Worm (Caenorhabditis elegans) whole organism, mixed stage, embryonic: ENCODE results near the gene pus-1.

Experiments used
- M03D4.4 ChIP-seq: sonication (generic microtip); optimal IDR thresholded peaks from 2 replicates; lab custom pipeline; 2017; ENCODE audit warnings: mild to moderate bottlenecking, missing genetic modification characterization, missing compliant biosample characterization
- bed-3 ChIP-seq: fragments of 200-800 bp; sonication (Bioruptor generic); optimal IDR thresholded peaks from 3 replicates; lab custom pipeline; 2018; ENCODE audit warnings: mild to moderate bottlenecking, missing genetic modification characterization, moderate library complexity, missing compliant biosample characterization
- blmp-1 ChIP-seq: fragments of 150-350 bp; optimal IDR thresholded peaks from 2 replicates; lab custom pipeline; 2014; ENCODE audit warnings: missing biosample characterization, missing genetic modification characterization
- ceh-39 ChIP-seq: fragments of 150-350 bp; optimal IDR thresholded peaks from 2 replicates; lab custom pipeline; 2014; ENCODE audit warnings: missing biosample characterization, missing genetic modification characterization
- ceh-43 ChIP-seq: fragments of 200-800 bp; sonication (Bioruptor generic); optimal IDR thresholded peaks from 2 replicates; lab custom pipeline; 2018; ENCODE audit warnings: mild to moderate bottlenecking, missing genetic modification characterization, moderate library complexity, missing compliant biosample characterization
- ceh-83 ChIP-seq: fragments of 200-800 bp; sonication (Bioruptor generic); optimal IDR thresholded peaks from 2 replicates; lab custom pipeline; 2018; ENCODE audit warnings: mild to moderate bottlenecking, missing genetic modification characterization, missing compliant biosample characterization
- cnd-1 ChIP-seq: fragments of 200-800 bp; sonication (Bioruptor generic); optimal IDR thresholded peaks from 2 replicates; lab custom pipeline; 2018; ENCODE audit warnings: mild to moderate bottlenecking, missing genetic modification characterization, missing compliant biosample characterization
- drap-1 ChIP-seq: fragments of 200-800 bp; sonication (Bioruptor generic); optimal IDR thresholded peaks from 3 replicates; lab custom pipeline; 2018; ENCODE audit warnings: mild to moderate bottlenecking, missing genetic modification characterization, missing compliant biosample characterization
- elt-1 ChIP-seq: sonication (generic microtip); optimal IDR thresholded peaks from 2 replicates; lab custom pipeline; 2017; ENCODE audit warnings: missing genetic modification characterization, mild to moderate bottlenecking, missing compliant biosample characterization, antibody characterized with exemption, moderate library complexity, borderline replicate concordance; ENCODE audit not compliant: insufficient read depth
- elt-3 ChIP-seq: fragments of 150-350 bp; optimal IDR thresholded peaks from 2 replicates; lab custom pipeline; 2014; ENCODE audit warnings: missing biosample characterization, missing genetic modification characterization
- flh-1 ChIP-seq: fragments of 200-800 bp; sonication (Bioruptor generic); optimal IDR thresholded peaks from 2 replicates; lab custom pipeline; 2018; ENCODE audit warnings: mild to moderate bottlenecking, missing genetic modification characterization, moderate library complexity, missing compliant biosample characterization
- ham-2 ChIP-seq: fragments of 200-800 bp; sonication (Bioruptor generic); optimal IDR thresholded peaks from 2 replicates; lab custom pipeline; 2018; ENCODE audit warnings: mild to moderate bottlenecking, missing genetic modification characterization, missing compliant biosample characterization
- hlh-1 ChIP-seq: fragments of 150-350 bp; optimal IDR thresholded peaks from 2 replicates; lab custom pipeline; 2014; ENCODE audit warnings: missing biosample characterization, missing genetic modification reagents, missing genetic modification characterization
- lin-13 ChIP-seq: fragments of 150-350 bp; optimal IDR thresholded peaks from 2 replicates; lab custom pipeline; 2014; ENCODE audit warnings: missing biosample characterization, missing genetic modification characterization
- lin-32 ChIP-seq: fragments of 200-800 bp; sonication (Bioruptor generic); optimal IDR thresholded peaks from 2 replicates; lab custom pipeline; 2018; ENCODE audit warnings: mild to moderate bottlenecking, missing genetic modification characterization, missing compliant biosample characterization
- lsy-2 ChIP-seq: fragments of 150-350 bp; optimal IDR thresholded peaks from 2 replicates; lab custom pipeline; 2014; ENCODE audit warnings: missing biosample characterization, missing genetic modification characterization
- mep-1 ChIP-seq: fragments of 150-350 bp; optimal IDR thresholded peaks from 2 replicates; lab custom pipeline; 2017; ENCODE audit warnings: missing biosample characterization, missing genetic modification reagents, missing genetic modification characterization, inconsistent platforms
- mls-2 ChIP-seq: sonication (generic microtip); optimal IDR thresholded peaks from 2 replicates; lab custom pipeline; 2016; ENCODE audit warnings: mild to moderate bottlenecking, missing genetic modification characterization, moderate library complexity, missing compliant biosample characterization
- nhr-12 ChIP-seq: fragments of 150-350 bp; optimal IDR thresholded peaks from 2 replicates; lab custom pipeline; 2014; ENCODE audit warnings: missing biosample characterization, missing genetic modification characterization
- nhr-2 ChIP-seq: fragments of 150-350 bp; optimal IDR thresholded peaks from 2 replicates; lab custom pipeline; 2014; ENCODE audit warnings: missing biosample characterization, missing genetic modification characterization
- nhr-237 ChIP-seq: fragments of 150-350 bp; optimal IDR thresholded peaks from 2 replicates; lab custom pipeline; 2014; ENCODE audit warnings: missing biosample characterization, missing genetic modification characterization
- nhr-28 ChIP-seq: fragments of 150-350 bp; optimal IDR thresholded peaks from 2 replicates; lab custom pipeline; 2014; ENCODE audit warnings: missing biosample characterization, missing genetic modification characterization
- pha-4 ChIP-seq: fragments of 150-350 bp; optimal IDR thresholded peaks from 2 replicates; lab custom pipeline; 2018; ENCODE audit warnings: missing biosample characterization, missing genetic modification reagents, missing genetic modification characterization
- snpc-4 ChIP-seq: fragments of 150-350 bp; optimal IDR thresholded peaks from 2 replicates; lab custom pipeline; 2014; ENCODE audit warnings: missing biosample characterization, missing genetic modification characterization
- sptf-1 ChIP-seq: sonication (generic microtip); optimal IDR thresholded peaks from 2 replicates; lab custom pipeline; 2017; ENCODE audit warnings: mild to moderate bottlenecking, missing genetic modification characterization, moderate library complexity, missing compliant biosample characterization
- tbx-8 ChIP-seq: fragments of 200-800 bp; sonication (Bioruptor generic); optimal IDR thresholded peaks from 2 replicates; lab custom pipeline; 2018; ENCODE audit warnings: mild to moderate bottlenecking, missing genetic modification characterization, moderate library complexity, missing compliant biosample characterization
- unc-120 ChIP-seq: sonication (generic microtip); optimal IDR thresholded peaks from 2 replicates; lab custom pipeline; 2017; ENCODE audit warnings: missing genetic modification characterization, missing compliant biosample characterization; ENCODE audit not compliant: poor library complexity, severe bottlenecking
- unc-39 ChIP-seq: fragments of 150-350 bp; optimal IDR thresholded peaks from 2 replicates; lab custom pipeline; 2014; ENCODE audit warnings: missing biosample characterization, missing genetic modification characterization
- unc-62 ChIP-seq: fragments of 150-350 bp; optimal IDR thresholded peaks from 2 replicates; lab custom pipeline; 2014; ENCODE audit warnings: missing biosample characterization, missing genetic modification reagents, missing genetic modification characterization
- zip-8 ChIP-seq: fragments of 150-350 bp; optimal IDR thresholded peaks from 2 replicates; lab custom pipeline; 2014; ENCODE audit warnings: missing biosample characterization, missing genetic modification characterization
- ztf-11 ChIP-seq: fragments of 150-350 bp; optimal IDR thresholded peaks from 2 replicates; lab custom pipeline; 2014; ENCODE audit warnings: missing biosample characterization, missing genetic modification characterization

The pus-1 gene

ce11 chrV:16779971-16780370, 14.8 kb downstream of the pus-1 start:
- no peak for TF ChIP-seq ztf-11 (tag; lab: Kevin White, UChicago)
- TF ChIP-seq blmp-1 (tag; lab: Kevin White, UChicago), result no peak
- no peak for TF ChIP-seq lin-13 (tag; lab: Kevin White, UChicago)
- no peak for TF ChIP-seq zip-8 (tag; lab: Kevin White, UChicago)
- no peak for TF ChIP-seq elt-3
- TF ChIP-seq cnd-1 (tag; lab: Kevin White, UChicago), result no peak
- no peak for TF ChIP-seq mep-1 (tag; lab: Kevin White, UChicago)
- no peak for TF ChIP-seq ceh-39 (tag; lab: Kevin White, UChicago)
- no peak for TF ChIP-seq pha-4 (tag; lab: Kevin White, UChicago)
- TF ChIP-seq nhr-237 (tag; lab: Kevin White, UChicago), result no peak
- no peak for TF ChIP-seq unc-120
- no peak for TF ChIP-seq lin-32 (GFP tag; lab: Kevin White, UChicago)
- TF ChIP-seq M03D4.4 (tag; lab: Kevin White, UChicago), result no peak
- no peak for TF ChIP-seq tbx-8 (GFP tag; lab: Kevin White, UChicago)
- no peak for TF ChIP-seq sptf-1 (tag; lab: Kevin White, UChicago)
- TF ChIP-seq ceh-83 (GFP tag; lab: Kevin White, UChicago), result no peak
- no peak for TF ChIP-seq unc-39 (tag; lab: Kevin White, UChicago)

DNA sequence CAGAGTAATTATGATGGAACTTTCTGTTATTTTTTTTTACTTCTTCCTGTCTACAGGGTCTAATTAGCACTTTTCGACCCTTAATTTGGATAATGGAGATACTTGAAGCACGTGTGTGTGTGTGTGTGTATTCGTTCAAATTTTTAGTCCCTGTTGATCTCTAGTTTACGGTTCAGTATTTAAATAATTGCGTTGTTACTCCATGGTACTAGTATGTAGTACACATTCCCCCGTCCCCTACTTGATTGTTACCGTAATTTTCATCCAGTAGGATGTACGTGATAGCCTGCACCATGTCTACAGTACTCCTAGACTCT, 15.5 kb downstream of the pus-1 start:
- TF ChIP-seq drap-1 (GFP tag; lab: Kevin White, UChicago), result no peak
- TF ChIP-seq mep-1 (tag; lab: Kevin White, UChicago), result no peak
- TF ChIP-seq nhr-28 (tag; lab: Kevin White, UChicago), result no peak
- no peak for TF ChIP-seq elt-3
- no peak for TF ChIP-seq M03D4.4 (tag; lab: Kevin White, UChicago)
- TF ChIP-seq mls-2 (tag; lab: Kevin White, UChicago), result no peak
- TF ChIP-seq nhr-12 (tag; lab: Kevin White, UChicago), result no peak
- no peak for TF ChIP-seq elt-1 (tag; lab: Kevin White, UChicago)
- no peak for TF ChIP-seq nhr-2

- TF ChIP-seq pha-4 (tag; lab: Kevin White, UChicago) (no peak), elt-3 (peak; percentile 70), flh-1 (no peak), nhr-28 (tag; lab: Kevin White, UChicago) (no peak), elt-1 (tag; lab: Kevin White, UChicago) (peak; percentile 24)
These were observed 16.0 kb downstream of the pus-1 start for ce11 chrV:16778540-16779280.

- TF ChIP-seq ceh-39 (tag; lab: Kevin White, UChicago) (no peak), sptf-1 (tag; lab: Kevin White, UChicago) (no peak), drap-1 (GFP tag; lab: Kevin White, UChicago) (peak; percentile 39), ceh-43 (no peak), ceh-83 (GFP tag; lab: Kevin White, UChicago) (no peak), blmp-1 (tag; lab: Kevin White, UChicago) (no peak)
These were observed 20.3 kb downstream of the pus-1 start for ce11 chrV:16774428-16774827.

- TF ChIP-seq unc-39 (tag; lab: Kevin White, UChicago) (no peak), lin-13 (tag; lab: Kevin White, UChicago) (no peak), lsy-2 (tag; lab: Kevin White, UChicago) (no peak), drap-1 (GFP tag; lab: Kevin White, UChicago) (no peak), lin-32 (GFP tag; lab: Kevin White, UChicago) (no peak), nhr-2 (no peak), ztf-11 (tag; lab: Kevin White, UChicago) (no peak), bed-3 (GFP tag; lab: Kevin White, UChicago) (no peak), blmp-1 (tag; lab: Kevin White, UChicago) (no peak), ceh-83 (GFP tag; lab: Kevin White, UChicago) (no peak), unc-62 (GFP tag; lab: Kevin White, UChicago) (no peak), pha-4 (tag; lab: Kevin White, UChicago) (no peak), ceh-43 (no peak), nhr-12 (tag; lab: Kevin White, UChicago) (no peak), hlh-1 (tag; lab: Kevin White, UChicago) (no peak), M03D4.4 (tag; lab: Kevin White, UChicago) (no peak), ceh-39 (tag; lab: Kevin White, UChicago) (no peak), ham-2 (GFP tag; lab: Kevin White, UChicago) (no peak), snpc-4 (no peak)
These were observed 34.8 kb downstream of the pus-1 start for ce11 chrV:16759937-16760336.
